Fruit fly (Drosophila melanogaster) whole organism, embryonic: Measurements from ENCODE around the gene CG33640.

Source experiments
- CG10274 ChIP-seq: fragments of 200-800 bp; sonication (Bioruptor generic); optimal IDR thresholded peaks from 3 replicates; lab custom pipeline; 2017; ENCODE audit warnings: missing biosample characterization, mild to moderate bottlenecking, missing genetic modification characterization
- CG11398 ChIP-seq: fragments of 200-800 bp; sonication (Bioruptor generic); optimal IDR thresholded peaks from 2 replicates; lab custom pipeline; 2016; ENCODE audit warnings: missing biosample characterization, missing genetic modification characterization
- CG11504 ChIP-seq: fragments of 200-800 bp; sonication (Bioruptor generic); optimal IDR thresholded peaks from 3 replicates; lab custom pipeline; 2019; ENCODE audit warnings: missing biosample characterization, mild to moderate bottlenecking, missing genetic modification characterization, moderate library complexity
- CG12659 ChIP-seq: fragments of 200-800 bp; sonication (Bioruptor generic); optimal IDR thresholded peaks from 3 replicates; lab custom pipeline; 2017; ENCODE audit warnings: mild to moderate bottlenecking, missing biosample characterization, missing genetic modification reagents, missing genetic modification characterization
- CG12744 ChIP-seq: fragments of 200-800 bp; sonication (Bioruptor generic); optimal IDR thresholded peaks from 2 replicates; lab custom pipeline; 2016; ENCODE audit warnings: missing biosample characterization, missing genetic modification characterization
- CG1603 ChIP-seq: fragments of 200-800 bp; sonication (Bioruptor generic); optimal IDR thresholded peaks from 2 replicates; lab custom pipeline; 2019; ENCODE audit warnings: missing biosample characterization, mild to moderate bottlenecking, missing genetic modification characterization, moderate library complexity
- CG17186 ChIP-seq: fragments of 200-800 bp; sonication (Bioruptor generic); optimal IDR thresholded peaks from 3 replicates; lab custom pipeline; 2017; ENCODE audit warnings: missing biosample characterization, missing genetic modification reagents, missing genetic modification characterization
- CG1832 ChIP-seq: fragments of 200-800 bp; sonication (Bioruptor generic); optimal IDR thresholded peaks from 2 replicates; lab custom pipeline; 2017; ENCODE audit warnings: missing biosample characterization, mild to moderate bottlenecking, missing genetic modification characterization, inconsistent platforms
- CG2199 ChIP-seq: fragments of 200-800 bp; sonication (Bioruptor generic); IDR thresholded peaks from 3 replicates; pipeline ENCODE4 v1.3.6; 2022; ENCODE audit warnings: missing biosample characterization, missing genetic modification characterization
- CG3726 ChIP-seq: fragments of 200-800 bp; sonication (Bioruptor generic); IDR thresholded peaks from 3 replicates; pipeline ENCODE4, ENCODE4 v1.3.6; 2022; ENCODE audit warnings: missing biosample characterization, missing genetic modification characterization
- CG4360 ChIP-seq: fragments of 200-800 bp; sonication (Bioruptor generic); IDR thresholded peaks from 2 replicates; pipeline ENCODE4 v1.3.6; 2022; ENCODE audit warnings: missing biosample characterization, missing genetic modification characterization
- CG4820 ChIP-seq: fragments of 200-800 bp; sonication (Bioruptor generic); optimal IDR thresholded peaks from 3 replicates; lab custom pipeline; 2016; ENCODE audit warnings: missing biosample characterization, missing genetic modification characterization
- CG4854 ChIP-seq: fragments of 200-800 bp; sonication (Bioruptor generic); optimal IDR thresholded peaks from 2 replicates; lab custom pipeline; 2016; ENCODE audit warnings: missing biosample characterization, missing genetic modification characterization, inconsistent platforms
- CG6854 ChIP-seq: fragments of 200-800 bp; sonication (Bioruptor generic); optimal IDR thresholded peaks from 3 replicates; lab custom pipeline; 2017; ENCODE audit warnings: missing biosample characterization, mild to moderate bottlenecking, missing genetic modification characterization
- Camta ChIP-seq: fragments of 200-800 bp; sonication (Bioruptor generic); optimal IDR thresholded peaks from 2 replicates; lab custom pipeline; 2016; ENCODE audit warnings: missing biosample characterization, missing genetic modification characterization
- CkIIα-i1 ChIP-seq: fragments of 200-800 bp; sonication (Bioruptor generic); IDR thresholded peaks from 2 replicates; pipeline ENCODE4 v1.3.6; 2022; ENCODE audit warnings: missing biosample characterization, missing genetic modification characterization
- Dek ChIP-seq: fragments of 200-800 bp; sonication (Bioruptor generic); optimal IDR thresholded peaks from 3 replicates; lab custom pipeline; 2019; ENCODE audit warnings: missing biosample characterization, mild to moderate bottlenecking, missing genetic modification characterization, moderate library complexity
- Dip2 ChIP-seq: fragments of 200-800 bp; sonication (Bioruptor generic); IDR thresholded peaks from 2 replicates; pipeline ENCODE4 v1.3.6; 2022; ENCODE audit warnings: missing biosample characterization, missing genetic modification characterization
- ERR ChIP-seq: fragments of 200-800 bp; sonication (Bioruptor generic); optimal IDR thresholded peaks from 2 replicates; lab custom pipeline; 2016; ENCODE audit warnings: missing biosample characterization, missing genetic modification characterization
- Ets65A ChIP-seq: fragments of 200-800 bp; sonication (Bioruptor generic); peaks from one replicate; lab custom pipeline; 2016; ENCODE audit warnings: missing biosample characterization, missing genetic modification characterization
- Ets97D ChIP-seq: fragments of 200-800 bp; sonication (Bioruptor generic); optimal IDR thresholded peaks from 3 replicates; lab custom pipeline; 2016; ENCODE audit warnings: missing biosample characterization, missing genetic modification characterization
- Fer1 ChIP-seq: fragments of 200-800 bp; sonication (Bioruptor generic); optimal IDR thresholded peaks from 2 replicates; lab custom pipeline; 2017; ENCODE audit warnings: missing biosample characterization, mild to moderate bottlenecking, missing genetic modification characterization
- H15 ChIP-seq: fragments of 200-800 bp; sonication (Bioruptor generic); IDR thresholded peaks from 3 replicates; pipeline ENCODE4 v1.3.6; 2022; ENCODE audit warnings: missing biosample characterization, missing genetic modification characterization
- Hmr ChIP-seq: fragments of 200-800 bp; sonication (Bioruptor generic); optimal IDR thresholded peaks from 3 replicates; lab custom pipeline; 2017; ENCODE audit warnings: mild to moderate bottlenecking, missing biosample characterization, missing genetic modification reagents, missing genetic modification characterization
- MTF-1 ChIP-seq: fragments of 200-800 bp; sonication (Bioruptor generic); optimal IDR thresholded peaks from 2 replicates; lab custom pipeline; 2018; ENCODE audit warnings: missing biosample characterization, mild to moderate bottlenecking, missing genetic modification characterization, borderline replicate concordance
- Med ChIP-seq: fragments of 200-800 bp; sonication (Bioruptor generic); peaks from one replicate; lab custom pipeline; 2016; ENCODE audit warnings: missing biosample characterization, missing genetic modification characterization, mild to moderate bottlenecking, inconsistent platforms, moderate library complexity
- NfI ChIP-seq: fragments of 200-800 bp; sonication (Bioruptor generic); optimal IDR thresholded peaks from 3 replicates; lab custom pipeline; 2018; ENCODE audit warnings: missing biosample characterization, mild to moderate bottlenecking, missing genetic modification characterization, moderate library complexity
- Optix ChIP-seq: fragments of 200-800 bp; sonication (Bioruptor generic); IDR thresholded peaks from 3 replicates; pipeline ENCODE4 v1.3.6; 2022; ENCODE audit warnings: missing biosample characterization, missing genetic modification characterization
- Rx ChIP-seq: fragments of 200-800 bp; sonication (Bioruptor generic); IDR thresholded peaks from 2 replicates; pipeline ENCODE4 v1.3.6; 2022; ENCODE audit warnings: missing biosample characterization, missing genetic modification characterization
- Sry-δ ChIP-seq: fragments of 200-800 bp; sonication (Bioruptor generic); optimal IDR thresholded peaks from 2 replicates; lab custom pipeline; 2016; ENCODE audit warnings: missing biosample characterization, missing genetic modification characterization
- aop ChIP-seq: fragments of 200-800 bp; sonication (Bioruptor generic); IDR thresholded peaks from 2 replicates; pipeline ENCODE4 v1.3.6; 2022; ENCODE audit warnings: missing biosample characterization, missing genetic modification characterization
- az2 ChIP-seq: fragments of 200-800 bp; sonication (Bioruptor generic); optimal IDR thresholded peaks from 3 replicates; lab custom pipeline; 2016; ENCODE audit warnings: missing biosample characterization, missing genetic modification characterization
- chinmo ChIP-seq: fragments of 200-800 bp; sonication (Bioruptor generic); IDR thresholded peaks from 4 replicates; pipeline ENCODE4 v1.3.6; 2022; ENCODE audit warnings: missing biosample characterization, missing genetic modification characterization; ENCODE audit not compliant: partially characterized antibody
- croc ChIP-seq: fragments of 200-800 bp; sonication (Bioruptor generic); conservative IDR thresholded peaks from 3 replicates; pipeline ENCODE4 v1.3.6; 2022; ENCODE audit warnings: missing biosample characterization, missing genetic modification characterization
- danr ChIP-seq: fragments of 200-800 bp; sonication (Bioruptor generic); IDR thresholded peaks from 2 replicates; pipeline ENCODE4 v1.3.6; 2022; ENCODE audit warnings: missing biosample characterization, missing genetic modification characterization
- dysf ChIP-seq: fragments of 200-800 bp; sonication (Bioruptor generic); IDR thresholded peaks from 3 replicates; pipeline ENCODE4 v1.3.6; 2022; ENCODE audit warnings: missing biosample characterization, missing genetic modification characterization
- en ChIP-seq: fragments of 200-800 bp; sonication (Bioruptor generic); optimal IDR thresholded peaks from 2 replicates; lab custom pipeline; 2016; ENCODE audit warnings: missing biosample characterization, missing genetic modification characterization
- eve ChIP-seq, 2 experiments: fragments of >200 bp; optimal IDR thresholded peaks; 2 replicates each; lab custom pipeline; 2017; ENCODE audit warnings: missing biosample characterization in 2 of 2, missing genetic modification characterization in 2 of 2
- exex ChIP-seq: fragments of 200-800 bp; sonication (Bioruptor generic); optimal IDR thresholded peaks from 4 replicates; lab custom pipeline; 2018; ENCODE audit warnings: missing biosample characterization, mild to moderate bottlenecking, missing genetic modification characterization, moderate library complexity
- fu2 ChIP-seq: fragments of 200-800 bp; sonication (Bioruptor generic); optimal IDR thresholded peaks from 2 replicates; lab custom pipeline; 2016; ENCODE audit warnings: missing biosample characterization, missing genetic modification characterization
- jigr1 ChIP-seq: fragments of 200-800 bp; sonication (Bioruptor generic); IDR thresholded peaks from 3 replicates; pipeline ENCODE4 v1.3.6; 2022; ENCODE audit warnings: missing biosample characterization, missing genetic modification characterization
- mirr ChIP-seq: fragments of 200-800 bp; sonication (Bioruptor generic); optimal IDR thresholded peaks from 3 replicates; lab custom pipeline; 2018; ENCODE audit warnings: missing biosample characterization, mild to moderate bottlenecking, missing genetic modification characterization
- mld ChIP-seq: fragments of 200-800 bp; sonication (Bioruptor generic); IDR thresholded peaks from 3 replicates; pipeline ENCODE4 v1.3.6; 2022; ENCODE audit warnings: missing biosample characterization, missing genetic modification characterization; ENCODE audit not compliant: partially characterized antibody
- nau ChIP-seq: fragments of 200-800 bp; sonication (Bioruptor generic); optimal IDR thresholded peaks from 3 replicates; lab custom pipeline; 2017; ENCODE audit warnings: missing biosample characterization, mild to moderate bottlenecking, missing genetic modification characterization, missing genetic modification reagents
- nerfin-1 ChIP-seq: fragments of 200-800 bp; sonication (Bioruptor generic); optimal IDR thresholded peaks from 3 replicates; lab custom pipeline; 2019; ENCODE audit warnings: missing biosample characterization, mild to moderate bottlenecking, missing genetic modification characterization, moderate library complexity
- salm ChIP-seq: fragments of 200-800 bp; sonication (Bioruptor generic); optimal IDR thresholded peaks from 2 replicates; lab custom pipeline; 2018; ENCODE audit warnings: missing biosample characterization, mild to moderate bottlenecking, missing genetic modification characterization
- shn ChIP-seq: fragments of 200-800 bp; sonication (Bioruptor generic); optimal IDR thresholded peaks from 3 replicates; lab custom pipeline; 2016; ENCODE audit warnings: missing biosample characterization, missing genetic modification characterization
- sr ChIP-seq: fragments of 200-800 bp; sonication (Bioruptor generic); IDR thresholded peaks from 3 replicates; pipeline ENCODE4 v1.3.6; 2022; ENCODE audit warnings: missing biosample characterization, missing genetic modification characterization
- tgo ChIP-seq: fragments of 200-800 bp; sonication (Bioruptor generic); IDR thresholded peaks from 3 replicates; pipeline ENCODE4 v1.3.6; 2022; ENCODE audit warnings: missing biosample characterization, missing genetic modification characterization
- vnd ChIP-seq: fragments of 200-800 bp; sonication (Bioruptor generic); IDR thresholded peaks from 3 replicates; pipeline ENCODE4 v1.3.6; 2022; ENCODE audit warnings: missing biosample characterization, missing genetic modification characterization; ENCODE audit not compliant: partially characterized antibody
- z ChIP-seq: fragments of 200-800 bp; sonication (Bioruptor generic); IDR thresholded peaks from 3 replicates; pipeline ENCODE4 v1.3.6; 2022; ENCODE audit warnings: missing biosample characterization, missing genetic modification characterization

CG33640 gene

DNA sequence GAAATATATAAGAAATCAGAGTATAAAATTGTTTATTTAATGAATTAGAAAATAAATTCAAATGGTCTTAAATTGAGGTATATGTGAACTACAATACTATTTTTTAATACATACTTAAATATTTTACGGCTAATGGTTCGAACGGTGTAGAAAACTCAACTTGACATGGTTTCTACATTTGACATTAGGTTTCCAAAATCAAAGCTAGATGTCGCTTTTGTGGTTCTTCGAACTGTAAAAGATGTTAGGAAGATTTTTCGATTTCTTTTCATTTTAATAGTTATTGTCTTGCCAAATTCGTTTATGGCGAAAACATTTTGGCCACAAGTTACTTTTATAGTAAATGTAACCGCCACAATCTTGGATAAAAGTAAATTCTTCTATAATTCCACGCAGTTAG lies 27.2 kb upstream of the CG33640 start (continued):
- no peak for TF ChIP-seq az2 (GFP tag; lab: Kevin White, UChicago)
- TF ChIP-seq croc, result no peak
- no peak for TF ChIP-seq CG11504
- TF ChIP-seq Optix (GFP tag; lab: Robert Waterston, UW), result no peak
- TF ChIP-seq shn, result no peak
- no peak for TF ChIP-seq CG4820 (GFP tag; lab: Kevin White, UChicago)
- TF ChIP-seq Sry-δ (GFP tag; lab: Kevin White, UChicago), result no peak
- TF ChIP-seq Med (GFP tag; lab: Kevin White, UChicago), result no peak
- no peak for TF ChIP-seq CG11398 (GFP tag; lab: Kevin White, UChicago)
- no peak for TF ChIP-seq en
- TF ChIP-seq vnd (GFP tag; lab: Robert Waterston, UW), result no peak
- no peak for TF ChIP-seq Hmr (GFP tag; lab: Kevin White, UChicago)
- no peak for TF ChIP-seq CG4854 (GFP tag; lab: Kevin White, UChicago)
- no peak for TF ChIP-seq Ets97D
- no peak for TF ChIP-seq MTF-1 (GFP tag; lab: Kevin White, UChicago)
- peak; percentile 80; the same call in 2 of the 3 replicates for TF ChIP-seq CG2199 (GFP tag; lab: Robert Waterston, UW)
- TF ChIP-seq Dip2, result peak; percentile 92

DNA sequence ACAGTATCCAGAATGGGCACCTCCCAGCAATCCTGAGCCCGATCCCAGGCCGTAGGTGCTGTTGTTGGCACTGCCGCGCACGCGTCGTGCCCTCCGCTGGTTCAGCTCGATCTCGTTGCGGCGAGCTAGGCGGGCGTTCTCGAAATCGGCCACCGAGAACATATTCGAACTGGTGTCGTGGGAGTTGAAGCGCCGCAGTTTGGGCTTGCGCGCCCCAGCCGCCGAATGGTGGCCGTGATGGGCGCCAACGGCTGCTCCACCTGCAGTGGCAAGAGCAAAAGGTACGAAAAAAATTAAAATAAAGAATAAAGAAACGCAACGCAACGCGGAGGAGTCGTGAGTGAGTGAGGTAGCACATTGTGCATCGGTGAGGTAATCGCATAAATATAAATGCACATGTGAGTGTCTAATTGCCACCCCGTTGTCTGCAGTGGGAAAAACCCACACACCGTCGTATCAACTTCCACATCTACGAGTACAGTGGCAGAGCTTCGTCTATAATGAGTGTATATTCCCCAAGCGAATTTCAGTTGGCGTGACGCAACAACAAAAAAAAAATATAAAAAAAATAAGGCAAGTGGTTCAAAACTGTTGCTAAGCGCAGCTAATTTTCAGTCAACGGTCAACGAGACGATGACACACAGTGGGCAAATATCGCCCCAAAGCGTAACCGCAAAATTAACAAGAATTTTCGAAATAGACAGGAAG lies 18.0 kb upstream of the CG33640 start:
- no peak for TF ChIP-seq danr
- no peak for TF ChIP-seq exex
- 0 out of 4 replicates have a peak, but pooled peaks have one; percentile 13 for TF ChIP-seq chinmo (GFP tag; lab: Robert Waterston, UW)
- TF ChIP-seq jigr1, result no peak
- TF ChIP-seq nau (GFP tag; lab: Kevin White, UChicago), result no peak
- TF ChIP-seq mld, result 0 out of 3 replicates have a peak, but pooled peaks have one; percentile 45
- TF ChIP-seq fu2 (GFP tag; lab: Kevin White, UChicago), result no peak
- no peak for TF ChIP-seq sr (GFP tag; lab: Robert Waterston, UW)
- no peak for TF ChIP-seq CG17186 (GFP tag; lab: Kevin White, UChicago)
- no peak for TF ChIP-seq CG12744 (GFP tag; lab: Kevin White, UChicago)
- no peak for TF ChIP-seq CkIIα-i1
- no peak for TF ChIP-seq CG12659 (GFP tag; lab: Kevin White, UChicago)
- TF ChIP-seq tgo (GFP tag; lab: Robert Waterston, UW), result no peak
- TF ChIP-seq Ets65A (GFP tag; lab: Kevin White, UChicago), result peak; percentile 66
- no peak for TF ChIP-seq eve (GFP tag; optimal IDR thresholded peaks at IDR 0.05; lab: Kevin White, UChicago)
- peak; percentile 60 for TF ChIP-seq Med (GFP tag; lab: Kevin White, UChicago)
- TF ChIP-seq mirr, result no peak
- no peak for TF ChIP-seq H15
- no peak for TF ChIP-seq nerfin-1 (tag; lab: Kevin White, UChicago)
- no peak for TF ChIP-seq Dek (tag; lab: Kevin White, UChicago)
- TF ChIP-seq CG1603 (tag; lab: Kevin White, UChicago), result no peak
- TF ChIP-seq z (GFP tag; lab: Robert Waterston, UW), result no peak
- no peak for TF ChIP-seq CG10274 (GFP tag; lab: Kevin White, UChicago)
- no peak for TF ChIP-seq ERR (GFP tag; lab: Kevin White, UChicago)
- TF ChIP-seq CG4360, result no peak
- 0 out of 3 replicates have a peak, but pooled peaks have one; percentile 15 for TF ChIP-seq dysf
- no peak for TF ChIP-seq aop
- TF ChIP-seq Rx (GFP tag; lab: Robert Waterston, UW), result no peak
- TF ChIP-seq CG1832 (GFP tag; lab: Kevin White, UChicago), result peak; percentile 11
- no peak for TF ChIP-seq salm
- TF ChIP-seq CG6854 (GFP tag; lab: Kevin White, UChicago), result no peak
- TF ChIP-seq Fer1 (GFP tag; lab: Kevin White, UChicago), result no peak
- no peak for TF ChIP-seq Camta (GFP tag; lab: Kevin White, UChicago)
- no peak for TF ChIP-seq CG3726
- TF ChIP-seq NfI (GFP tag; lab: Kevin White, UChicago), result no peak
